Fruit fly (Drosophila melanogaster) whole organism, embryonic: Measurements from ENCODE around the gene CG14731.
A peak's percentile ranks its signal among the peaks of the same experiment; 100 is the strongest.

Source experiments
- Asciz ChIP-seq: fragments of 200-800 bp; sonication (Bioruptor generic); optimal IDR thresholded peaks from 2 replicates; lab custom pipeline; 2017; ENCODE audit warnings: missing biosample characterization, mild to moderate bottlenecking, missing genetic modification characterization, missing genetic modification reagents
- Atf6 ChIP-seq: fragments of 200-800 bp; sonication (Bioruptor generic); IDR thresholded peaks from 2 replicates; pipeline ENCODE4 v1.3.6; 2022; ENCODE audit warnings: missing biosample characterization, missing genetic modification characterization
- Bdp1 ChIP-seq: fragments of 200-800 bp; sonication (Bioruptor generic); optimal IDR thresholded peaks from 3 replicates; lab custom pipeline; 2016; ENCODE audit warnings: missing biosample characterization, missing genetic modification characterization
- BtbVII ChIP-seq: fragments of 200-800 bp; sonication (Bioruptor generic); optimal IDR thresholded peaks from 3 replicates; lab custom pipeline; 2017; ENCODE audit warnings: missing biosample characterization, mild to moderate bottlenecking, missing genetic modification characterization
- CG11247 ChIP-seq: fragments of 200-800 bp; sonication (Bioruptor generic); IDR thresholded peaks from 2 replicates; pipeline ENCODE4 v1.3.6; 2022; ENCODE audit warnings: missing biosample characterization, missing genetic modification characterization
- CG12155 ChIP-seq: fragments of 200-800 bp; sonication (Bioruptor generic); optimal IDR thresholded peaks from 3 replicates; lab custom pipeline; 2016; ENCODE audit warnings: missing biosample characterization, missing genetic modification characterization
- CG12391 ChIP-seq: fragments of 200-800 bp; sonication (Bioruptor generic); optimal IDR thresholded peaks from 3 replicates; lab custom pipeline; 2018; ENCODE audit warnings: missing biosample characterization, mild to moderate bottlenecking, missing genetic modification characterization, moderate library complexity
- CG12659 ChIP-seq: fragments of 200-800 bp; sonication (Bioruptor generic); optimal IDR thresholded peaks from 3 replicates; lab custom pipeline; 2017; ENCODE audit warnings: mild to moderate bottlenecking, missing biosample characterization, missing genetic modification reagents, missing genetic modification characterization
- CG12744 ChIP-seq: fragments of 200-800 bp; sonication (Bioruptor generic); optimal IDR thresholded peaks from 2 replicates; lab custom pipeline; 2016; ENCODE audit warnings: missing biosample characterization, missing genetic modification characterization
- CG13123 ChIP-seq: fragments of 200-800 bp; sonication (Bioruptor generic); optimal IDR thresholded peaks from 2 replicates; lab custom pipeline; 2016; ENCODE audit warnings: missing biosample characterization, missing genetic modification characterization
- CG17361 ChIP-seq: fragments of 200-800 bp; sonication (Bioruptor generic); IDR thresholded peaks from 3 replicates; pipeline ENCODE4 v1.3.6; 2022; ENCODE audit warnings: missing biosample characterization, missing genetic modification characterization
- CG18476 ChIP-seq: fragments of 200-800 bp; sonication (Bioruptor generic); optimal IDR thresholded peaks from 2 replicates; lab custom pipeline; 2016; ENCODE audit warnings: missing biosample characterization, mild to moderate bottlenecking, missing genetic modification characterization
- CG2120 ChIP-seq: fragments of 200-800 bp; sonication (Bioruptor generic); optimal IDR thresholded peaks from 3 replicates; lab custom pipeline; 2016; ENCODE audit warnings: missing biosample characterization, missing genetic modification characterization
- CG2202 ChIP-seq: fragments of 200-800 bp; sonication (Bioruptor generic); optimal IDR thresholded peaks from 2 replicates; lab custom pipeline; 2018; ENCODE audit warnings: missing biosample characterization, mild to moderate bottlenecking, missing genetic modification characterization
- CG30020 ChIP-seq: fragments of 200-800 bp; optimal IDR thresholded peaks from 2 replicates; lab custom pipeline; 2019; ENCODE audit warnings: missing biosample characterization, mild to moderate bottlenecking, missing genetic modification characterization, moderate library complexity
- CG30403 ChIP-seq: fragments of 200-800 bp; sonication (Bioruptor generic); optimal IDR thresholded peaks from 3 replicates; lab custom pipeline; 2016; ENCODE audit warnings: missing biosample characterization, missing genetic modification characterization
- CG31441 ChIP-seq: fragments of 200-800 bp; sonication (Bioruptor generic); IDR thresholded peaks from 2 replicates; pipeline ENCODE4 v1.3.6; 2022; ENCODE audit warnings: missing biosample characterization, missing genetic modification characterization
- CG4282 ChIP-seq: fragments of 200-800 bp; sonication (Bioruptor generic); optimal IDR thresholded peaks from 2 replicates; lab custom pipeline; 2016; ENCODE audit warnings: missing biosample characterization, missing genetic modification characterization
- CG6175 ChIP-seq: fragments of 200-800 bp; sonication (Bioruptor generic); IDR thresholded peaks from 3 replicates; pipeline ENCODE4 v1.3.6; 2022; ENCODE audit warnings: missing biosample characterization, missing genetic modification characterization
- CG6854 ChIP-seq: fragments of 200-800 bp; sonication (Bioruptor generic); optimal IDR thresholded peaks from 3 replicates; lab custom pipeline; 2017; ENCODE audit warnings: missing biosample characterization, mild to moderate bottlenecking, missing genetic modification characterization
- CG8765 ChIP-seq: fragments of 200-800 bp; sonication (Bioruptor generic); IDR thresholded peaks from 2 replicates; pipeline ENCODE4 v1.3.6; 2022; ENCODE audit warnings: missing biosample characterization, missing genetic modification characterization
- Dp ChIP-seq: fragments of 200-800 bp; sonication (Bioruptor generic); optimal IDR thresholded peaks from 2 replicates; lab custom pipeline; 2018; ENCODE audit warnings: missing biosample characterization, mild to moderate bottlenecking, missing genetic modification characterization, moderate library complexity
- Dref ChIP-seq: fragments of 200-800 bp; sonication (Bioruptor generic); IDR thresholded peaks from 2 replicates; pipeline ENCODE4 v1.3.6; 2022; ENCODE audit warnings: missing biosample characterization, missing genetic modification characterization
- Ets97D ChIP-seq: fragments of 200-800 bp; sonication (Bioruptor generic); optimal IDR thresholded peaks from 3 replicates; lab custom pipeline; 2016; ENCODE audit warnings: missing biosample characterization, missing genetic modification characterization
- H2.0 ChIP-seq: fragments of 200-800 bp; sonication (Bioruptor generic); IDR thresholded peaks from 2 replicates; pipeline ENCODE4 v1.3.6; 2022; ENCODE audit warnings: missing biosample characterization, missing genetic modification characterization
- Med ChIP-seq: fragments of 200-800 bp; sonication (Bioruptor generic); peaks from one replicate; lab custom pipeline; 2016; ENCODE audit warnings: missing biosample characterization, missing genetic modification characterization, mild to moderate bottlenecking, inconsistent platforms, moderate library complexity
- Myb ChIP-seq: fragments of 200-800 bp; sonication (Bioruptor generic); optimal IDR thresholded peaks from 2 replicates; lab custom pipeline; 2016; ENCODE audit warnings: missing biosample characterization, missing genetic modification characterization
- Nf-YC ChIP-seq: fragments of 200-800 bp; optimal IDR thresholded peaks from 3 replicates; lab custom pipeline; 2019; ENCODE audit warnings: missing biosample characterization, mild to moderate bottlenecking, missing genetic modification characterization, moderate library complexity
- Sox102F ChIP-seq: fragments of 200-800 bp; sonication (Bioruptor generic); optimal IDR thresholded peaks from 2 replicates; lab custom pipeline; 2018; ENCODE audit warnings: missing biosample characterization, mild to moderate bottlenecking, missing genetic modification characterization, moderate library complexity
- ash1 ChIP-seq: fragments of 200-800 bp; sonication (Bioruptor generic); optimal IDR thresholded peaks from 2 replicates; lab custom pipeline; 2018; ENCODE audit warnings: missing biosample characterization, mild to moderate bottlenecking, missing genetic modification characterization
- bab2 ChIP-seq: fragments of 200-800 bp; sonication (Bioruptor generic); optimal IDR thresholded peaks from 2 replicates; lab custom pipeline; 2016; ENCODE audit warnings: missing biosample characterization, missing genetic modification characterization
- btn ChIP-seq: fragments of 200-800 bp; sonication (Bioruptor generic); optimal IDR thresholded peaks from 2 replicates; lab custom pipeline; 2016; ENCODE audit warnings: missing biosample characterization, missing genetic modification characterization
- chn ChIP-seq: fragments of 200-800 bp; sonication (Bioruptor generic); optimal IDR thresholded peaks from 2 replicates; lab custom pipeline; 2016; ENCODE audit warnings: missing biosample characterization, missing genetic modification characterization
- crc ChIP-seq: fragments of 200-800 bp; sonication (Bioruptor generic); optimal IDR thresholded peaks from 2 replicates; lab custom pipeline; 2016; ENCODE audit warnings: missing biosample characterization, missing genetic modification characterization
- fd102C ChIP-seq: fragments of 200-800 bp; sonication (Bioruptor generic); optimal IDR thresholded peaks from 2 replicates; lab custom pipeline; 2018; ENCODE audit warnings: missing biosample characterization, mild to moderate bottlenecking, missing genetic modification characterization, moderate library complexity
- ftz-f1 ChIP-seq: fragments of 200-800 bp; sonication (Bioruptor generic); optimal IDR thresholded peaks from 2 replicates; lab custom pipeline; 2016; ENCODE audit warnings: missing biosample characterization, missing genetic modification characterization
- gcm2 ChIP-seq: fragments of 200-800 bp; sonication (Bioruptor generic); optimal IDR thresholded peaks from 2 replicates; lab custom pipeline; 2016; ENCODE audit warnings: missing biosample characterization, missing genetic modification characterization
- hb ChIP-seq: fragments of 200-800 bp; sonication (Bioruptor generic); IDR thresholded peaks from 3 replicates; pipeline ENCODE4 v1.3.6; 2022; ENCODE audit warnings: missing biosample characterization, missing genetic modification characterization; ENCODE audit not compliant: partially characterized antibody
- jing ChIP-seq: fragments of 200-800 bp; sonication (Bioruptor generic); optimal IDR thresholded peaks from 2 replicates; lab custom pipeline; 2018; ENCODE audit warnings: missing biosample characterization, mild to moderate bottlenecking, missing genetic modification characterization
- kah ChIP-seq: fragments of 200-800 bp; sonication (Bioruptor generic); optimal IDR thresholded peaks from 2 replicates; lab custom pipeline; 2018; ENCODE audit warnings: missing biosample characterization, mild to moderate bottlenecking, missing genetic modification characterization
- mirr ChIP-seq: fragments of 200-800 bp; sonication (Bioruptor generic); optimal IDR thresholded peaks from 3 replicates; lab custom pipeline; 2018; ENCODE audit warnings: missing biosample characterization, mild to moderate bottlenecking, missing genetic modification characterization
- nom ChIP-seq: fragments of 200-800 bp; sonication (Bioruptor generic); optimal IDR thresholded peaks from 2 replicates; lab custom pipeline; 2017; ENCODE audit warnings: missing biosample characterization, missing genetic modification characterization, mild to moderate bottlenecking, moderate library complexity, missing genetic modification reagents
- pfk ChIP-seq: fragments of 200-800 bp; sonication (Bioruptor generic); optimal IDR thresholded peaks from 2 replicates; lab custom pipeline; 2018; ENCODE audit warnings: missing biosample characterization, mild to moderate bottlenecking, missing genetic modification characterization, moderate library complexity
- phol ChIP-seq: fragments of 200-800 bp; sonication (Bioruptor generic); optimal IDR thresholded peaks from 3 replicates; lab custom pipeline; 2018; ENCODE audit warnings: missing biosample characterization, mild to moderate bottlenecking, missing genetic modification characterization, moderate library complexity
- salm ChIP-seq: fragments of 200-800 bp; sonication (Bioruptor generic); optimal IDR thresholded peaks from 2 replicates; lab custom pipeline; 2018; ENCODE audit warnings: missing biosample characterization, mild to moderate bottlenecking, missing genetic modification characterization
- sd ChIP-seq: fragments of 200-800 bp; sonication (Bioruptor generic); optimal IDR thresholded peaks from 3 replicates; lab custom pipeline; 2018; ENCODE audit warnings: missing biosample characterization, mild to moderate bottlenecking, missing genetic modification characterization, moderate library complexity
- slp2 ChIP-seq: fragments of 200-800 bp; sonication (Bioruptor generic); optimal IDR thresholded peaks from 2 replicates; lab custom pipeline; 2016; ENCODE audit warnings: missing biosample characterization, missing genetic modification characterization
- ssp ChIP-seq: fragments of 200-800 bp; sonication (Bioruptor generic); IDR thresholded peaks from 2 replicates; pipeline ENCODE4 v1.3.6; 2022; ENCODE audit warnings: missing biosample characterization, missing genetic modification characterization
- tin ChIP-seq: fragments of 200-800 bp; sonication (Bioruptor generic); optimal IDR thresholded peaks from 3 replicates; lab custom pipeline; 2016; ENCODE audit warnings: missing biosample characterization, missing genetic modification characterization
- tll ChIP-seq, 2 experiments: fragments of 200-800 bp in 1 of 2; fragments of >200 bp in 1 of 2; sonication (Bioruptor generic) in 1 of 2; optimal IDR thresholded peaks; 2 replicates each; lab custom pipeline; 2017 to 2019; ENCODE audit warnings: missing biosample characterization in 2 of 2, missing genetic modification characterization in 2 of 2, mild to moderate bottlenecking in 1 of 2, moderate library complexity in 1 of 2
- usp ChIP-seq: fragments of >200 bp; optimal IDR thresholded peaks from 2 replicates; lab custom pipeline; 2017; ENCODE audit warnings: missing biosample characterization, missing genetic modification characterization

Gene CG14731

DNA sequence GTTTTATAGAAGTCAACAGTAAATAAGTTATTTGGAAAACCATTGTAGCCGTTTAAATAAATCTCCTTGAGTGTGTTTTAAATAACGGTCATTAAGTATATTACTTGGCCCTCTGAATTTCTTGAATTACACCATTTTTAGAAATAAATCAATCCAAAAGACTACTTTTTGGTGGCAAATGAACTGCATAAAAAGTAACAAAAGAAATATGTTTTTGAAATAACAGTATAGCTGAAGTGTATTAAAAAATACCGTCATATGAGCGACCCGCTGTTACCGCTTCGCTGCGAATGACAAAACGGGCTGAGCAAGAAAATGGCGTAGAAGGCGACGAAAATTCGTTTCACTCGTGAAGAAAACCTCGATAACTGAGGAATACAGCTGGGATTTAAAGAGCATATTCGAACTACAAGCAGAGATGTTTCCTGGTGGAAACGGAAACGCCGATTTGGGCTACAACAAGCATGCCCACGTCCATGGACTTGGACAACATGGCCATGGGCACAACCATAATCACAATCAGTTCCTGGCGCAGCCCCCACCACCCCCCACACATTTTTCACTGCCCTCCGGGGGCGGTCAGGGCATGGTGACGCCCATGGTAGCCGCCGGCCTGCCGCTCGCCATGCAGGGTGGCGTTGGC lies 18.4 kb downstream of the CG14731 start, which contains the start of gene CG31211 (continued):
- TF ChIP-seq bab2 (GFP tag; lab: Kevin White, UChicago) (no peak), CG12744 (GFP tag; lab: Kevin White, UChicago) (no peak), fd102C (GFP tag; lab: Kevin White, UChicago) (no peak), btn (GFP tag; lab: Kevin White, UChicago) (no peak), pfk (GFP tag; lab: Kevin White, UChicago) (no peak), jing (no peak), Med (GFP tag; lab: Kevin White, UChicago) (peak; percentile 79), nom (GFP tag; lab: Kevin White, UChicago) (no peak), Dp (GFP tag; lab: Kevin White, UChicago) (peak; percentile 54), tll (GFP tag; optimal IDR thresholded peaks at IDR 0.05; lab: Kevin White, UChicago) (peak in 1 of 2 experiments; percentile 70), CG18476 (no peak), usp (no peak), CG6175 (GFP tag; lab: Robert Waterston, UW) (no peak), sd (tag; lab: Kevin White, UChicago) (no peak), CG30403 (peak; percentile 10), Nf-YC (tag; lab: Kevin White, UChicago) (peak; percentile 7), CG6854 (GFP tag; lab: Kevin White, UChicago) (peak; percentile 34), CG11247 (GFP tag; lab: Robert Waterston, UW) (no peak), CG4282 (GFP tag; lab: Kevin White, UChicago) (no peak), CG2120 (peak; percentile 10), tin (peak; percentile 14), CG17361 (GFP tag; lab: Robert Waterston, UW) (no peak), ssp (GFP tag; lab: Robert Waterston, UW) (no peak), gcm2 (GFP tag; lab: Kevin White, UChicago) (peak; percentile 14), CG30020 (tag; lab: Kevin White, UChicago) (peak; percentile 34), Dref (GFP tag; lab: Robert Waterston, UW) (no peak), CG13123 (GFP tag; lab: Kevin White, UChicago) (no peak), phol (peak; percentile 96), CG8765 (GFP tag; lab: Robert Waterston, UW) (no peak), CG31441 (no peak), crc (no peak), mirr (GFP tag; lab: Kevin White, UChicago) (no peak), H2.0 (GFP tag; lab: Robert Waterston, UW) (no peak), ftz-f1 (GFP tag; lab: Kevin White, UChicago) (peak; percentile 8), Asciz (GFP tag; lab: Kevin White, UChicago) (peak; percentile 28), kah (GFP tag; lab: Kevin White, UChicago) (no peak), CG12659 (peak; percentile 63), salm (tag; lab: Kevin White, UChicago) (no peak), CG2202 (tag; lab: Kevin White, UChicago) (no peak), Sox102F (no peak), Ets97D (GFP tag; lab: Kevin White, UChicago) (peak; percentile 41), CG12391 (tag; lab: Kevin White, UChicago) (peak; percentile 41), hb (no peak), ash1 (GFP tag; lab: Kevin White, UChicago) (no peak), slp2 (GFP tag; lab: Kevin White, UChicago) (no peak), CG12155 (GFP tag; lab: Kevin White, UChicago) (peak; percentile 10), Atf6 (no peak), chn (peak; percentile 18), BtbVII (GFP tag; lab: Kevin White, UChicago) (peak; percentile 28), Bdp1 (no peak), Myb (GFP tag; lab: Kevin White, UChicago) (peak; percentile 65)
